Fruit fly (Drosophila melanogaster) whole organism: Measurements from ENCODE around the gene CG2641.

Experiments
- CG8478 ChIP-seq: fragments of >200 bp; optimal IDR thresholded peaks from 2 replicates; lab custom pipeline; 2018; ENCODE audit warnings: inconsistent platforms
- EcR ChIP-seq, 2 experiments: fragments of >200 bp; optimal IDR thresholded peaks; 2 replicates each; lab custom pipeline; 2017; ENCODE audit warnings: missing biosample characterization in 2 of 2, missing genetic modification characterization in 2 of 2, missing genetic modification reagents in 2 of 2
- pan ChIP-seq: fragments of >200 bp; optimal IDR thresholded peaks from 2 replicates; lab custom pipeline; 2017
- psq ChIP-seq: fragments of >200 bp; optimal IDR thresholded peaks from 2 replicates; lab custom pipeline; 2017
- usp ChIP-seq: fragments of >200 bp; optimal IDR thresholded peaks from 2 replicates; lab custom pipeline; 2017; ENCODE audit warnings: missing biosample characterization, missing genetic modification characterization, mixed read lengths

dm6 chr3R:7760970-7761558, 32.8 kb upstream of the CG2641 start:
- TF ChIP-seq CG8478 (lab: Kevin White, UChicago) (no peak), pan (lab: Kevin White, UChicago) (no peak), usp (GFP tag; lab: Kevin White, UChicago) (no peak), EcR (GFP tag; optimal IDR thresholded peaks at IDR 0.05; lab: Kevin White, UChicago) (no peak), psq (lab: Kevin White, UChicago) (no peak)
